Fruit fly (Drosophila melanogaster) whole organism, embryonic: ENCODE data around the gene SrpRalpha.

ENCODE experiments used
- Adf1 ChIP-seq: fragments of 200-800 bp; sonication (Bioruptor generic); IDR thresholded peaks from 2 replicates; pipeline ENCODE4 v1.3.6; 2022; ENCODE audit warnings: missing biosample characterization, missing genetic modification characterization
- Antp ChIP-seq: fragments of 200-800 bp; sonication (Bioruptor generic); optimal IDR thresholded peaks from 3 replicates; lab custom pipeline; 2016; ENCODE audit warnings: missing biosample characterization, missing genetic modification characterization
- BEAF-32 ChIP-seq: fragments of 200-800 bp; sonication (Bioruptor generic); optimal IDR thresholded peaks from 3 replicates; lab custom pipeline; 2017; ENCODE audit warnings: missing biosample characterization, missing genetic modification characterization, mild to moderate bottlenecking, moderate library complexity, missing genetic modification reagents
- CG10959 ChIP-seq: fragments of 200-800 bp; sonication (Bioruptor generic); IDR thresholded peaks from 2 replicates; pipeline ENCODE4 v1.3.6; 2022; ENCODE audit warnings: missing biosample characterization, missing genetic modification characterization
- CG12155 ChIP-seq: fragments of 200-800 bp; sonication (Bioruptor generic); optimal IDR thresholded peaks from 3 replicates; lab custom pipeline; 2016; ENCODE audit warnings: missing biosample characterization, missing genetic modification characterization
- CG1233 ChIP-seq: fragments of 200-800 bp; sonication (Bioruptor generic); optimal IDR thresholded peaks from 4 replicates; lab custom pipeline; 2018; ENCODE audit warnings: missing biosample characterization, mild to moderate bottlenecking, missing genetic modification characterization
- CG12391 ChIP-seq: fragments of 200-800 bp; sonication (Bioruptor generic); optimal IDR thresholded peaks from 3 replicates; lab custom pipeline; 2018; ENCODE audit warnings: missing biosample characterization, mild to moderate bottlenecking, missing genetic modification characterization, moderate library complexity
- CG13775 ChIP-seq: fragments of 200-800 bp; sonication (Bioruptor generic); optimal IDR thresholded peaks from 3 replicates; lab custom pipeline; 2017; ENCODE audit warnings: missing biosample characterization, mild to moderate bottlenecking, missing genetic modification characterization
- CG1603 ChIP-seq: fragments of 200-800 bp; sonication (Bioruptor generic); optimal IDR thresholded peaks from 2 replicates; lab custom pipeline; 2019; ENCODE audit warnings: missing biosample characterization, mild to moderate bottlenecking, missing genetic modification characterization, moderate library complexity
- CG16815 ChIP-seq: fragments of 200-800 bp; sonication (Bioruptor generic); optimal IDR thresholded peaks from 3 replicates; lab custom pipeline; 2017; ENCODE audit warnings: missing biosample characterization, mild to moderate bottlenecking, missing genetic modification characterization
- CG17612 ChIP-seq: fragments of 200-800 bp; sonication (Bioruptor generic); IDR thresholded peaks from 2 replicates; pipeline ENCODE4 v1.3.6; 2022; ENCODE audit warnings: missing biosample characterization, missing genetic modification characterization
- CG18599 ChIP-seq: fragments of 200-800 bp; sonication (Bioruptor generic); optimal IDR thresholded peaks from 3 replicates; lab custom pipeline; 2017; ENCODE audit warnings: missing biosample characterization, missing genetic modification characterization, mild to moderate bottlenecking, moderate library complexity, missing genetic modification reagents
- CG31224 ChIP-seq: fragments of 200-800 bp; sonication (Bioruptor generic); IDR thresholded peaks from 2 replicates; pipeline ENCODE4 v1.3.6; 2022; ENCODE audit warnings: missing biosample characterization, missing genetic modification characterization
- CG3838 ChIP-seq: fragments of 200-800 bp; sonication (Bioruptor generic); optimal IDR thresholded peaks from 3 replicates; lab custom pipeline; 2016; ENCODE audit warnings: missing biosample characterization, missing genetic modification characterization
- CG4404 ChIP-seq: fragments of 200-800 bp; sonication (Bioruptor generic); IDR thresholded peaks from 2 replicates; pipeline ENCODE4 v1.3.6; 2022; ENCODE audit warnings: missing biosample characterization, missing genetic modification characterization
- CG7357 ChIP-seq: fragments of 200-800 bp; sonication (Bioruptor generic); IDR thresholded peaks from 3 replicates; pipeline ENCODE4 v1.3.6; 2022; ENCODE audit warnings: missing biosample characterization, missing genetic modification characterization
- CG7556 ChIP-seq: fragments of 200-800 bp; sonication (Bioruptor generic); optimal IDR thresholded peaks from 2 replicates; lab custom pipeline; 2017; ENCODE audit warnings: missing biosample characterization, mild to moderate bottlenecking, missing genetic modification characterization
- CG7745 ChIP-seq: fragments of 200-800 bp; sonication (Bioruptor generic); optimal IDR thresholded peaks from 2 replicates; lab custom pipeline; 2018; ENCODE audit warnings: missing biosample characterization, mild to moderate bottlenecking, missing genetic modification characterization, moderate library complexity
- CG8290 ChIP-seq, 3 experiments: fragments of 200-800 bp; sonication (Bioruptor generic); optimal IDR thresholded peaks; 2 replicates each; lab custom pipeline; 2016 to 2019; ENCODE audit warnings: missing biosample characterization in 3 of 3, missing genetic modification characterization in 3 of 3, mild to moderate bottlenecking in 2 of 3, moderate library complexity in 1 of 3
- CG9876 ChIP-seq: fragments of 200-800 bp; sonication (Bioruptor generic); optimal IDR thresholded peaks from 2 replicates; lab custom pipeline; 2016; ENCODE audit warnings: missing biosample characterization, missing genetic modification characterization
- Deaf1 ChIP-seq: fragments of 200-800 bp; optimal IDR thresholded peaks from 3 replicates; lab custom pipeline; 2019; ENCODE audit warnings: missing biosample characterization, mild to moderate bottlenecking, missing genetic modification characterization, moderate library complexity
- Dfd ChIP-seq, 2 experiments: fragments of >200 bp; optimal IDR thresholded peaks; 2 replicates each; lab custom pipeline; 2017; ENCODE audit warnings: missing biosample characterization in 2 of 2, missing genetic modification characterization in 2 of 2
- Dll ChIP-seq: fragments of 200-800 bp; sonication (Bioruptor generic); IDR thresholded peaks from 4 replicates; pipeline ENCODE4 v1.3.6; 2022; ENCODE audit warnings: missing biosample characterization, missing genetic modification characterization; ENCODE audit not compliant: partially characterized antibody
- Doc3 ChIP-seq: fragments of 200-800 bp; sonication (Bioruptor generic); IDR thresholded peaks from 3 replicates; pipeline ENCODE4 v1.3.6; 2022; ENCODE audit warnings: missing biosample characterization, missing genetic modification characterization; ENCODE audit not compliant: partially characterized antibody
- E2f2 ChIP-seq: fragments of 200-800 bp; sonication (Bioruptor generic); IDR thresholded peaks from 2 replicates; pipeline ENCODE4 v1.3.6; 2022; ENCODE audit warnings: missing biosample characterization, missing genetic modification characterization
- HLH54F ChIP-seq: fragments of 200-800 bp; sonication (Bioruptor generic); optimal IDR thresholded peaks from 3 replicates; lab custom pipeline; 2016; ENCODE audit warnings: missing biosample characterization, missing genetic modification characterization
- MESR4 ChIP-seq: fragments of 200-800 bp; sonication (Bioruptor generic); optimal IDR thresholded peaks from 2 replicates; lab custom pipeline; 2018; ENCODE audit warnings: missing biosample characterization, mild to moderate bottlenecking, missing genetic modification characterization, moderate library complexity
- Med ChIP-seq: fragments of 200-800 bp; sonication (Bioruptor generic); peaks from one replicate; lab custom pipeline; 2016; ENCODE audit warnings: missing biosample characterization, missing genetic modification characterization, mild to moderate bottlenecking, inconsistent platforms, moderate library complexity
- NFAT ChIP-seq: fragments of 200-800 bp; sonication (Bioruptor generic); IDR thresholded peaks from 2 replicates; pipeline ENCODE4 v1.3.6; 2022; ENCODE audit warnings: missing biosample characterization, missing genetic modification characterization
- Rfx ChIP-seq: fragments of 200-800 bp; sonication (Bioruptor generic); IDR thresholded peaks from 2 replicates; pipeline ENCODE4 v1.3.6; 2022; ENCODE audit warnings: missing biosample characterization, missing genetic modification characterization
- YL-1 ChIP-seq: fragments of 200-800 bp; sonication (Bioruptor generic); optimal IDR thresholded peaks from 3 replicates; lab custom pipeline; 2017; ENCODE audit warnings: missing biosample characterization, mild to moderate bottlenecking, missing genetic modification characterization
- al ChIP-seq: fragments of 200-800 bp; sonication (Bioruptor generic); IDR thresholded peaks from 2 replicates; pipeline ENCODE4 v1.3.6; 2022; ENCODE audit warnings: missing biosample characterization, missing genetic modification characterization
- chinmo ChIP-seq: fragments of 200-800 bp; sonication (Bioruptor generic); IDR thresholded peaks from 4 replicates; pipeline ENCODE4 v1.3.6; 2022; ENCODE audit warnings: missing biosample characterization, missing genetic modification characterization; ENCODE audit not compliant: partially characterized antibody
- danr ChIP-seq: fragments of 200-800 bp; sonication (Bioruptor generic); IDR thresholded peaks from 2 replicates; pipeline ENCODE4 v1.3.6; 2022; ENCODE audit warnings: missing biosample characterization, missing genetic modification characterization
- dpn ChIP-seq, 2 experiments: fragments of 200-800 bp; sonication (Bioruptor generic); optimal IDR thresholded peaks; 3 replicates each; lab custom pipeline; 2016; ENCODE audit warnings: missing biosample characterization in 2 of 2, missing genetic modification characterization in 2 of 2
- ems ChIP-seq: fragments of 200-800 bp; sonication (Bioruptor generic); optimal IDR thresholded peaks from 3 replicates; lab custom pipeline; 2016; ENCODE audit warnings: missing biosample characterization, missing genetic modification characterization
- ewg ChIP-seq: fragments of 200-800 bp; sonication (Bioruptor generic); optimal IDR thresholded peaks from 3 replicates; lab custom pipeline; 2017; ENCODE audit warnings: mild to moderate bottlenecking, missing biosample characterization, missing genetic modification reagents, missing genetic modification characterization
- fd3F ChIP-seq: fragments of 200-800 bp; sonication (Bioruptor generic); optimal IDR thresholded peaks from 2 replicates; lab custom pipeline; 2018; ENCODE audit warnings: missing biosample characterization, mild to moderate bottlenecking, missing genetic modification characterization, moderate library complexity
- fd96Cb ChIP-seq: fragments of 200-800 bp; sonication (Bioruptor generic); optimal IDR thresholded peaks from 2 replicates; lab custom pipeline; 2018; ENCODE audit warnings: missing biosample characterization, mild to moderate bottlenecking, missing genetic modification characterization, moderate library complexity
- gem ChIP-seq: fragments of 200-800 bp; sonication (Bioruptor generic); optimal IDR thresholded peaks from 2 replicates; lab custom pipeline; 2019; ENCODE audit warnings: missing biosample characterization, mild to moderate bottlenecking, missing genetic modification characterization, moderate library complexity
- hb ChIP-seq: fragments of 200-800 bp; sonication (Bioruptor generic); IDR thresholded peaks from 3 replicates; pipeline ENCODE4 v1.3.6; 2022; ENCODE audit warnings: missing biosample characterization, missing genetic modification characterization; ENCODE audit not compliant: partially characterized antibody
- hbn ChIP-seq: fragments of 200-800 bp; sonication (Bioruptor generic); IDR thresholded peaks from 2 replicates; pipeline ENCODE4 v1.3.6; 2022; ENCODE audit warnings: missing biosample characterization, missing genetic modification characterization; ENCODE audit not compliant: partially characterized antibody
- hth ChIP-seq: fragments of >200 bp; optimal IDR thresholded peaks from 2 replicates; lab custom pipeline; 2017; ENCODE audit warnings: inconsistent platforms
- lilli ChIP-seq: fragments of 200-800 bp; sonication (Bioruptor generic); optimal IDR thresholded peaks from 3 replicates; lab custom pipeline; 2016; ENCODE audit warnings: missing biosample characterization, missing genetic modification characterization
- nau ChIP-seq: fragments of 200-800 bp; sonication (Bioruptor generic); optimal IDR thresholded peaks from 3 replicates; lab custom pipeline; 2017; ENCODE audit warnings: missing biosample characterization, mild to moderate bottlenecking, missing genetic modification characterization, missing genetic modification reagents
- pb ChIP-seq: fragments of 200-800 bp; sonication (Bioruptor generic); optimal IDR thresholded peaks from 3 replicates; lab custom pipeline; 2016; ENCODE audit warnings: missing biosample characterization, missing genetic modification characterization
- phol ChIP-seq: fragments of 200-800 bp; sonication (Bioruptor generic); optimal IDR thresholded peaks from 3 replicates; lab custom pipeline; 2018; ENCODE audit warnings: missing biosample characterization, mild to moderate bottlenecking, missing genetic modification characterization, moderate library complexity
- repo ChIP-seq: fragments of 200-800 bp; sonication (Bioruptor generic); optimal IDR thresholded peaks from 2 replicates; lab custom pipeline; 2016; ENCODE audit warnings: missing biosample characterization, missing genetic modification characterization
- wek ChIP-seq: fragments of 200-800 bp; sonication (Bioruptor generic); optimal IDR thresholded peaks from 3 replicates; lab custom pipeline; 2018; ENCODE audit warnings: missing biosample characterization, mild to moderate bottlenecking, missing genetic modification characterization, moderate library complexity
- yki ChIP-seq: fragments of >200 bp; optimal IDR thresholded peaks from 3 replicates; lab custom pipeline; 2018

SrpRalpha gene

dm6 chrX:11148272-11148835 lies 19.5 kb upstream of the SrpRalpha start, which contains the start of gene Ran (continued):
- TF ChIP-seq CG8290 (GFP tag; optimal IDR thresholded peaks at IDR 0.05; lab: Kevin White, UChicago) (no peak), CG8290 (tag; optimal IDR thresholded peaks at IDR 0.05; lab: Kevin White, UChicago) (no peak), repo (GFP tag; lab: Kevin White, UChicago) (no peak), YL-1 (GFP tag; lab: Kevin White, UChicago) (peak; percentile 59), Adf1 (no peak), CG31224 (no peak), Dll (GFP tag; lab: Robert Waterston, UW) (no peak), gem (tag; lab: Kevin White, UChicago) (peak; percentile 18), NFAT (GFP tag; lab: Robert Waterston, UW) (no peak), CG3838 (GFP tag; lab: Kevin White, UChicago) (no peak), MESR4 (GFP tag; lab: Kevin White, UChicago) (peak; percentile 55), yki (lab: Kevin White, UChicago) (no peak), CG1233 (GFP tag; lab: Kevin White, UChicago) (no peak), CG12391 (tag; lab: Kevin White, UChicago) (peak; percentile 25), CG10959 (GFP tag; lab: Robert Waterston, UW) (no peak), nau (no peak), CG1603 (peak; percentile 89), ewg (GFP tag; lab: Kevin White, UChicago) (no peak), Antp (GFP tag; lab: Kevin White, UChicago) (no peak), CG18599 (GFP tag; lab: Kevin White, UChicago) (no peak), Deaf1 (tag; lab: Kevin White, UChicago) (no peak), wek (GFP tag; lab: Kevin White, UChicago) (no peak), CG9876 (GFP tag; lab: Kevin White, UChicago) (no peak), CG7556 (no peak), CG13775 (no peak), fd3F (GFP tag; lab: Kevin White, UChicago) (no peak), CG17612 (GFP tag; lab: Robert Waterston, UW) (no peak), hbn (GFP tag; lab: Robert Waterston, UW) (0 out of 2 replicates have a peak, but pooled peaks have one; percentile 23), phol (peak; percentile 9), Rfx (GFP tag; lab: Robert Waterston, UW) (peak; percentile 57), lilli (GFP tag; lab: Kevin White, UChicago) (no peak), CG7745 (tag; lab: Kevin White, UChicago) (no peak), chinmo (no peak), hb (no peak), danr (GFP tag; lab: Robert Waterston, UW) (no peak), CG12155 (GFP tag; lab: Kevin White, UChicago) (no peak), Dfd (GFP tag; optimal IDR thresholded peaks at IDR 0.05; lab: Kevin White, UChicago) (no peak), al (GFP tag; lab: Robert Waterston, UW) (no peak), Doc3 (no peak), pb (GFP tag; lab: Kevin White, UChicago) (no peak), CG4404 (GFP tag; lab: Robert Waterston, UW) (no peak), ems (no peak), fd96Cb (tag; lab: Kevin White, UChicago) (no peak), CG16815 (GFP tag; lab: Kevin White, UChicago) (no peak), dpn (GFP tag; optimal IDR thresholded peaks at IDR 0.05; lab: Kevin White, UChicago) (no peak), CG7357 (peak; percentile 95), Med (GFP tag; lab: Kevin White, UChicago) (peak; percentile 59), BEAF-32 (GFP tag; lab: Kevin White, UChicago) (peak; percentile 66), hth (no peak), E2f2 (GFP tag; lab: Robert Waterston, UW) (peak; percentile 23; the same call in 1 of the 2 replicates), HLH54F (no peak)
